Worm (Caenorhabditis elegans): ENCODE data around the gene srlf-17.
A peak's percentile ranks its signal among the peaks of the same experiment; 100 is the strongest.

The srlf-17 gene

ce11 chrIV:11078482-11078881 is 24.0 kb downstream of the srlf-17 start, which contains the start of gene Y5F2A.4:
TSS of gene Y5F2A.4 (minus strand) at chrIV:11078582.
- TF ChIP-seq nhr-237 (tag; optimal IDR thresholded peaks at IDR 0.05) = no peak

ce11 chrIV:11070895-11071294 is 31.6 kb downstream of the srlf-17 start:
- peak; percentile 16 for TF ChIP-seq tbx-8 (GFP tag; optimal IDR thresholded peaks at IDR 0.05)
- TF ChIP-seq sptf-1 (tag; optimal IDR thresholded peaks at IDR 0.05) = peak; percentile 80

- TF ChIP-seq bed-3 (GFP tag; optimal IDR thresholded peaks at IDR 0.05) (no peak), mab-5 (tag; optimal IDR thresholded peaks at IDR 0.05) (peak; percentile 62), snpc-4 (tag; optimal IDR thresholded peaks at IDR 0.05) (no peak), ceh-83 (GFP tag; optimal IDR thresholded peaks at IDR 0.05) (no peak), unc-120 (tag; optimal IDR thresholded peaks at IDR 0.05; ENCODE audit: poor library complexity, severe bottlenecking) (peak; percentile 57), hlh-1 (tag; optimal IDR thresholded peaks at IDR 0.05) (peak; percentile 68), blmp-1 (tag; optimal IDR thresholded peaks at IDR 0.05) (no peak), nhr-76 (tag; optimal IDR thresholded peaks at IDR 0.05) (no peak), lin-13 (tag; optimal IDR thresholded peaks at IDR 0.05) (no peak), M03D4.4 (tag; optimal IDR thresholded peaks at IDR 0.05) (no peak), cnd-1 (tag; optimal IDR thresholded peaks at IDR 0.05) (no peak), lin-32 (GFP tag; optimal IDR thresholded peaks at IDR 0.05) (no peak), ceh-43 (GFP tag; optimal IDR thresholded peaks at IDR 0.05) (no peak), mep-1 (tag; optimal IDR thresholded peaks at IDR 0.05) (no peak), unc-39 (tag; optimal IDR thresholded peaks at IDR 0.05) (no peak), unc-62 (GFP tag; optimal IDR thresholded peaks at IDR 0.05) (peak; percentile 100), drap-1 (GFP tag; optimal IDR thresholded peaks at IDR 0.05) (no peak), pha-4 (tag; optimal IDR thresholded peaks at IDR 0.05) (no peak), ces-1 (GFP tag; optimal IDR thresholded peaks at IDR 0.05) (no peak), mls-2 (tag; optimal IDR thresholded peaks at IDR 0.05) (no peak), elt-3 (tag; optimal IDR thresholded peaks at IDR 0.05) (no peak), sptf-1 (tag; optimal IDR thresholded peaks at IDR 0.05) (no peak), lsy-2 (tag; optimal IDR thresholded peaks at IDR 0.05) (no peak), tbx-8 (GFP tag; optimal IDR thresholded peaks at IDR 0.05) (no peak), nhr-2 (tag; optimal IDR thresholded peaks at IDR 0.05) (no peak), flh-1 (GFP tag; optimal IDR thresholded peaks at IDR 0.05) (no peak), nhr-12 (tag; optimal IDR thresholded peaks at IDR 0.05) (no peak)
Observed at ce11 chrIV:11068314-11068713, 34.2 kb downstream of the srlf-17 start.

- TF ChIP-seq ces-1 (GFP tag; optimal IDR thresholded peaks at IDR 0.05) (no peak), zip-8 (tag; optimal IDR thresholded peaks at IDR 0.05) (no peak), unc-62 (GFP tag; optimal IDR thresholded peaks at IDR 0.05) (peak; percentile 52)
Observed at ce11 chrIV:11067003-11067402, 35.5 kb downstream of the srlf-17 start, which contains the start of gene ttr-17. TSS of gene ttr-17 (minus strand) at chrIV:11067026.

ce11 chrIV:11063962-11064361 is 38.5 kb downstream of the srlf-17 start, which contains the start of gene ttr-16:
TSS of gene ttr-16 (minus strand) at chrIV:11064137.
- no peak for TF ChIP-seq elt-1 (tag; optimal IDR thresholded peaks at IDR 0.05; ENCODE audit: borderline replicate concordance, insufficient read depth)
- no peak for TF ChIP-seq zip-8 (tag; optimal IDR thresholded peaks at IDR 0.05)
- peak; percentile 80 for TF ChIP-seq unc-62 (GFP tag; optimal IDR thresholded peaks at IDR 0.05)
- TF ChIP-seq snpc-4 (tag; optimal IDR thresholded peaks at IDR 0.05) = no peak
- TF ChIP-seq nhr-28 (tag; optimal IDR thresholded peaks at IDR 0.05) = no peak
- no peak for TF ChIP-seq ceh-83 (GFP tag; optimal IDR thresholded peaks at IDR 0.05)
- TF ChIP-seq bed-3 (GFP tag; optimal IDR thresholded peaks at IDR 0.05) = no peak
- TF ChIP-seq nhr-2 (tag; optimal IDR thresholded peaks at IDR 0.05) = no peak
- no peak for TF ChIP-seq cnd-1 (tag; optimal IDR thresholded peaks at IDR 0.05)
- no peak for TF ChIP-seq unc-39 (tag; optimal IDR thresholded peaks at IDR 0.05)
- TF ChIP-seq unc-120 (tag; optimal IDR thresholded peaks at IDR 0.05; ENCODE audit: poor library complexity, severe bottlenecking) = peak; percentile 59
- peak; percentile 97 for TF ChIP-seq hlh-1 (tag; optimal IDR thresholded peaks at IDR 0.05)
- TF ChIP-seq blmp-1 (tag; optimal IDR thresholded peaks at IDR 0.05) = no peak

Data from whole organism, mixed stage, embryonic.